Fruit fly (Drosophila melanogaster) whole organism, embryonic: ENCODE data around the gene CG6441.

Experiments
- Ada2b ChIP-seq: fragments of 200-800 bp; sonication (Bioruptor generic); IDR thresholded peaks from 2 replicates; pipeline ENCODE4 v1.3.6; 2022; ENCODE audit warnings: missing biosample characterization, missing genetic modification characterization
- Atf3 ChIP-seq: fragments of 200-800 bp; sonication (Bioruptor generic); optimal IDR thresholded peaks from 3 replicates; lab custom pipeline; 2016; ENCODE audit warnings: missing biosample characterization, missing genetic modification characterization
- BEAF-32 ChIP-seq: fragments of 200-800 bp; sonication (Bioruptor generic); optimal IDR thresholded peaks from 3 replicates; lab custom pipeline; 2017; ENCODE audit warnings: missing biosample characterization, missing genetic modification characterization, mild to moderate bottlenecking, moderate library complexity, missing genetic modification reagents
- CG11398 ChIP-seq: fragments of 200-800 bp; sonication (Bioruptor generic); optimal IDR thresholded peaks from 2 replicates; lab custom pipeline; 2016; ENCODE audit warnings: missing biosample characterization, missing genetic modification characterization
- CG11456 ChIP-seq: fragments of 200-800 bp; sonication (Bioruptor generic); IDR thresholded peaks from 3 replicates; pipeline ENCODE4 v1.3.6; 2022; ENCODE audit warnings: missing biosample characterization, missing genetic modification characterization
- CG13287 ChIP-seq: fragments of 200-800 bp; sonication (Bioruptor generic); IDR thresholded peaks from 2 replicates; pipeline ENCODE4 v1.3.6; 2022; ENCODE audit warnings: missing biosample characterization, missing genetic modification characterization; ENCODE audit not compliant: partially characterized antibody
- CG14965 ChIP-seq: fragments of 200-800 bp; sonication (Bioruptor generic); optimal IDR thresholded peaks from 2 replicates; lab custom pipeline; 2016; ENCODE audit warnings: missing biosample characterization, missing genetic modification characterization, borderline replicate concordance
- CG17612 ChIP-seq: fragments of 200-800 bp; sonication (Bioruptor generic); IDR thresholded peaks from 2 replicates; pipeline ENCODE4 v1.3.6; 2022; ENCODE audit warnings: missing biosample characterization, missing genetic modification characterization
- CG18262 ChIP-seq: fragments of 200-800 bp; optimal IDR thresholded peaks from 3 replicates; lab custom pipeline; 2019; ENCODE audit warnings: missing biosample characterization, mild to moderate bottlenecking, missing genetic modification characterization, moderate library complexity
- CG30403 ChIP-seq: fragments of 200-800 bp; sonication (Bioruptor generic); optimal IDR thresholded peaks from 3 replicates; lab custom pipeline; 2016; ENCODE audit warnings: missing biosample characterization, missing genetic modification characterization
- CG31388 ChIP-seq: fragments of 200-800 bp; sonication (Bioruptor generic); optimal IDR thresholded peaks from 2 replicates; lab custom pipeline; 2016; ENCODE audit warnings: missing biosample characterization, missing genetic modification characterization
- CG3281 ChIP-seq: fragments of 200-800 bp; sonication (Bioruptor generic); optimal IDR thresholded peaks from 3 replicates; lab custom pipeline; 2017; ENCODE audit warnings: missing biosample characterization, mild to moderate bottlenecking, missing genetic modification characterization
- CG4328 ChIP-seq: fragments of 200-800 bp; sonication (Bioruptor generic); optimal IDR thresholded peaks from 3 replicates; lab custom pipeline; 2017; ENCODE audit warnings: missing biosample characterization, missing genetic modification reagents, missing genetic modification characterization
- CG4404 ChIP-seq: fragments of 200-800 bp; sonication (Bioruptor generic); IDR thresholded peaks from 2 replicates; pipeline ENCODE4 v1.3.6; 2022; ENCODE audit warnings: missing biosample characterization, missing genetic modification characterization
- CG5245 ChIP-seq: fragments of 200-800 bp; sonication (Bioruptor generic); optimal IDR thresholded peaks from 3 replicates; lab custom pipeline; 2016; ENCODE audit warnings: missing biosample characterization, missing genetic modification characterization
- CG6272 ChIP-seq: fragments of 200-800 bp; sonication (Bioruptor generic); IDR thresholded peaks from 2 replicates; pipeline ENCODE4 v1.3.6; 2022; ENCODE audit warnings: missing biosample characterization, missing genetic modification characterization
- CG6683 ChIP-seq: fragments of 200-800 bp; sonication (Bioruptor generic); optimal IDR thresholded peaks from 2 replicates; lab custom pipeline; 2017; ENCODE audit warnings: missing biosample characterization, mild to moderate bottlenecking, missing genetic modification characterization, missing genetic modification reagents
- CG7928 ChIP-seq: fragments of 200-800 bp; sonication (Bioruptor generic); optimal IDR thresholded peaks from 2 replicates; lab custom pipeline; 2017; ENCODE audit warnings: missing biosample characterization, mild to moderate bottlenecking, missing genetic modification characterization
- CG8281 ChIP-seq: fragments of 200-800 bp; sonication (Bioruptor generic); optimal IDR thresholded peaks from 2 replicates; lab custom pipeline; 2018; ENCODE audit warnings: missing biosample characterization, mild to moderate bottlenecking, missing genetic modification characterization, moderate library complexity
- CG8359 ChIP-seq: fragments of 200-800 bp; sonication (Bioruptor generic); optimal IDR thresholded peaks from 2 replicates; lab custom pipeline; 2017; ENCODE audit warnings: missing biosample characterization, mild to moderate bottlenecking, missing genetic modification characterization, borderline replicate concordance
- CG8924 ChIP-seq: fragments of 200-800 bp; optimal IDR thresholded peaks from 3 replicates; lab custom pipeline; 2019; ENCODE audit warnings: missing biosample characterization, mild to moderate bottlenecking, missing genetic modification characterization, moderate library complexity
- Dad ChIP-seq: fragments of 200-800 bp; sonication (Bioruptor generic); optimal IDR thresholded peaks from 3 replicates; lab custom pipeline; 2016; ENCODE audit warnings: missing biosample characterization, missing genetic modification characterization
- Fer2 ChIP-seq: fragments of 200-800 bp; sonication (Bioruptor generic); optimal IDR thresholded peaks from 2 replicates; lab custom pipeline; 2018; ENCODE audit warnings: missing biosample characterization, mild to moderate bottlenecking, missing genetic modification characterization, moderate library complexity
- Fer3 ChIP-seq: fragments of 200-800 bp; sonication (Bioruptor generic); optimal IDR thresholded peaks from 2 replicates; lab custom pipeline; 2018; ENCODE audit warnings: missing biosample characterization, mild to moderate bottlenecking, missing genetic modification characterization, moderate library complexity
- H2.0 ChIP-seq: fragments of 200-800 bp; sonication (Bioruptor generic); IDR thresholded peaks from 2 replicates; pipeline ENCODE4 v1.3.6; 2022; ENCODE audit warnings: missing biosample characterization, missing genetic modification characterization
- HLHmδ ChIP-seq: fragments of 200-800 bp; sonication (Bioruptor generic); optimal IDR thresholded peaks from 2 replicates; lab custom pipeline; 2018; ENCODE audit warnings: missing biosample characterization, mild to moderate bottlenecking, missing genetic modification characterization, moderate library complexity
- Hey ChIP-seq: fragments of 200-800 bp; sonication (Bioruptor generic); optimal IDR thresholded peaks from 3 replicates; lab custom pipeline; 2018; ENCODE audit warnings: missing biosample characterization, mild to moderate bottlenecking, missing genetic modification characterization
- Hmr ChIP-seq: fragments of 200-800 bp; sonication (Bioruptor generic); optimal IDR thresholded peaks from 3 replicates; lab custom pipeline; 2017; ENCODE audit warnings: mild to moderate bottlenecking, missing biosample characterization, missing genetic modification reagents, missing genetic modification characterization
- NC2β ChIP-seq: fragments of 200-800 bp; sonication (Bioruptor generic); optimal IDR thresholded peaks from 2 replicates; lab custom pipeline; 2016; ENCODE audit warnings: missing biosample characterization, missing genetic modification characterization
- NFAT ChIP-seq: fragments of 200-800 bp; sonication (Bioruptor generic); IDR thresholded peaks from 2 replicates; pipeline ENCODE4 v1.3.6; 2022; ENCODE audit warnings: missing biosample characterization, missing genetic modification characterization
- Ptx1 ChIP-seq: fragments of 200-800 bp; sonication (Bioruptor generic); IDR thresholded peaks from 2 replicates; pipeline ENCODE4 v1.3.6; 2022; ENCODE audit warnings: missing biosample characterization, missing genetic modification characterization
- Usf ChIP-seq: fragments of 200-800 bp; sonication (Bioruptor generic); optimal IDR thresholded peaks from 2 replicates; lab custom pipeline; 2017; ENCODE audit warnings: missing genotype, missing biosample characterization, missing genetic modification characterization
- Vsx1 ChIP-seq: fragments of 200-800 bp; sonication (Bioruptor generic); optimal IDR thresholded peaks from 2 replicates; lab custom pipeline; 2017; ENCODE audit warnings: missing biosample characterization, mild to moderate bottlenecking, missing genetic modification characterization, missing genetic modification reagents
- ara ChIP-seq: fragments of 200-800 bp; sonication (Bioruptor generic); IDR thresholded peaks from 2 replicates; pipeline ENCODE4 v1.3.6; 2022; ENCODE audit warnings: missing biosample characterization, missing genetic modification characterization
- crp ChIP-seq, 2 experiments: fragments of 200-800 bp; sonication (Bioruptor generic); optimal IDR thresholded peaks; 2 replicates in 1 of 2; 3 replicates in 1 of 2; lab custom pipeline; 2017; ENCODE audit warnings: missing biosample characterization in 2 of 2, missing genetic modification characterization in 2 of 2, mild to moderate bottlenecking in 1 of 2, moderate library complexity in 1 of 2
- emc ChIP-seq: fragments of 200-800 bp; sonication (Bioruptor generic); optimal IDR thresholded peaks from 2 replicates; lab custom pipeline; 2016; ENCODE audit warnings: missing biosample characterization, missing genetic modification characterization
- esg ChIP-seq: fragments of 200-800 bp; sonication (Bioruptor generic); conservative IDR thresholded peaks from 2 replicates; pipeline ENCODE4 v1.3.6; 2022; ENCODE audit warnings: missing biosample characterization, missing genetic modification characterization
- hbn ChIP-seq: fragments of 200-800 bp; sonication (Bioruptor generic); IDR thresholded peaks from 2 replicates; pipeline ENCODE4 v1.3.6; 2022; ENCODE audit warnings: missing biosample characterization, missing genetic modification characterization; ENCODE audit not compliant: partially characterized antibody
- hkb ChIP-seq, 2 experiments: fragments of 200-800 bp in 1 of 2; fragments of >200 bp in 1 of 2; sonication (Bioruptor generic) in 1 of 2; IDR thresholded peaks in 1 of 2; optimal IDR thresholded peaks in 1 of 2; 2 replicates each; pipeline versions ENCODE4 v1.3.6 to Lab custom; 2017 to 2022; ENCODE audit warnings: missing biosample characterization in 1 of 2, missing genetic modification characterization in 1 of 2
- ind ChIP-seq: fragments of 200-800 bp; sonication (Bioruptor generic); optimal IDR thresholded peaks from 3 replicates; lab custom pipeline; 2016; ENCODE audit warnings: missing biosample characterization, missing genetic modification characterization
- nom ChIP-seq: fragments of 200-800 bp; sonication (Bioruptor generic); optimal IDR thresholded peaks from 2 replicates; lab custom pipeline; 2017; ENCODE audit warnings: missing biosample characterization, missing genetic modification characterization, mild to moderate bottlenecking, moderate library complexity, missing genetic modification reagents
- pfk ChIP-seq: fragments of 200-800 bp; sonication (Bioruptor generic); optimal IDR thresholded peaks from 2 replicates; lab custom pipeline; 2018; ENCODE audit warnings: missing biosample characterization, mild to moderate bottlenecking, missing genetic modification characterization, moderate library complexity
- pnt ChIP-seq: fragments of 200-800 bp; sonication (Bioruptor generic); optimal IDR thresholded peaks from 3 replicates; lab custom pipeline; 2016; ENCODE audit warnings: missing biosample characterization, missing genetic modification characterization
- repo ChIP-seq: fragments of 200-800 bp; sonication (Bioruptor generic); optimal IDR thresholded peaks from 2 replicates; lab custom pipeline; 2016; ENCODE audit warnings: missing biosample characterization, missing genetic modification characterization
- shn ChIP-seq: fragments of 200-800 bp; sonication (Bioruptor generic); optimal IDR thresholded peaks from 3 replicates; lab custom pipeline; 2016; ENCODE audit warnings: missing biosample characterization, missing genetic modification characterization
- sr ChIP-seq: fragments of 200-800 bp; sonication (Bioruptor generic); IDR thresholded peaks from 3 replicates; pipeline ENCODE4 v1.3.6; 2022; ENCODE audit warnings: missing biosample characterization, missing genetic modification characterization
- stwl ChIP-seq: fragments of 200-800 bp; sonication (Bioruptor generic); optimal IDR thresholded peaks from 3 replicates; lab custom pipeline; 2018; ENCODE audit warnings: missing biosample characterization, mild to moderate bottlenecking, missing genetic modification characterization, moderate library complexity
- sug ChIP-seq: fragments of 200-800 bp; optimal IDR thresholded peaks from 2 replicates; lab custom pipeline; 2019; ENCODE audit warnings: missing biosample characterization, mild to moderate bottlenecking, missing genetic modification characterization, moderate library complexity
- vfl ChIP-seq: fragments of 200-800 bp; sonication (Bioruptor generic); optimal IDR thresholded peaks from 2 replicates; lab custom pipeline; 2016; ENCODE audit warnings: missing biosample characterization, missing genetic modification characterization
- zfh1 ChIP-seq: fragments of 200-800 bp; sonication (Bioruptor generic); IDR thresholded peaks from 3 replicates; pipeline ENCODE4 v1.3.6; 2022; ENCODE audit warnings: missing biosample characterization, missing genetic modification characterization

The CG6441 gene

DNA sequence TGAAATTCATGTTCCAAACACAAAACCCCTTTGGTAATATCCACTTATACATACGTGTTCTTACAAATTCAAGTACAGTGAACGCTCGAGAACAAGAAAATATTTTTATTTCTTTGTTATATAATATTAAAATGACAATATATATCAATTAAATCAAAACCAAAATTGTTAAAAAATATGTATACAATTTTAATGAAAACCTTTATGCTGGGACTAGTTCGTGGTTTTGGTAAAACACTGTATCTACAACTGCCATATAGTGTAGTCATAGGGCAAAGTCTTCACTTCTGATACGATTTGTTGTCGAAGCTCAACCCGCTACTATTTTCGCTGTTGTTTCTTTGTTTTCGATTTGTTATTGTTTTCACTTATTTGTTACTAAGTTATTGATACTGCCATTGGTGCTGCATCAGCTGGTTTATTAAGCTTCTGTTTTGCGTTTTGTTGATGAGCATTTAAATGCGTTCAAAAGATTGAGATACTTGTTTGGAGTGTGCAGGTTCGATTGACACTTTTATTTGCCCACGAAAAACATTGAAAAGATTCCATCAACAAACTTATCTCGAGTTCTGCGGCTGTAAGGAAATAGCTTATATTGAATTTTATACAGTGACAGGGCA is 39.7 kb upstream of the CG6441 start (continued):
- TF ChIP-seq CG8924 (tag; lab: Kevin White, UChicago) (peak; percentile 61), Fer2 (tag; lab: Kevin White, UChicago) (no peak), emc (no peak), HLHmδ (GFP tag; lab: Kevin White, UChicago) (no peak), sug (tag; lab: Kevin White, UChicago) (no peak), esg (GFP tag; lab: Robert Waterston, UW) (peak; percentile 33; the same call in 1 of the 2 replicates), Dad (GFP tag; lab: Kevin White, UChicago) (no peak), Ada2b (GFP tag; lab: Robert Waterston, UW) (peak; percentile 50), repo (no peak), ara (GFP tag; lab: Robert Waterston, UW) (no peak), pnt (GFP tag; lab: Kevin White, UChicago) (no peak), crp (GFP tag; optimal IDR thresholded peaks at IDR 0.05; lab: Kevin White, UChicago) (no peak), CG14965 (GFP tag; lab: Kevin White, UChicago) (no peak), stwl (tag; lab: Kevin White, UChicago) (no peak), NFAT (GFP tag; lab: Robert Waterston, UW) (no peak), CG17612 (GFP tag; lab: Robert Waterston, UW) (no peak), CG11398 (GFP tag; lab: Kevin White, UChicago) (no peak), nom (peak; percentile 70), H2.0 (peak; percentile 35), pfk (GFP tag; lab: Kevin White, UChicago) (no peak), Atf3 (GFP tag; lab: Kevin White, UChicago) (no peak), Fer3 (tag; lab: Kevin White, UChicago) (peak; percentile 62), zfh1 (no peak), CG8281 (tag; lab: Kevin White, UChicago) (no peak), Hmr (GFP tag; lab: Kevin White, UChicago) (peak; percentile 53), NC2β (GFP tag; lab: Kevin White, UChicago) (no peak), CG4404 (GFP tag; lab: Robert Waterston, UW) (no peak), CG3281 (GFP tag; lab: Kevin White, UChicago) (peak; percentile 13), sr (GFP tag; lab: Robert Waterston, UW) (no peak), CG8359 (no peak), CG18262 (no peak), Ptx1 (peak; percentile 46; the same call in 1 of the 2 replicates), hkb (optimal IDR thresholded peaks at IDR 0.05; lab: Kevin White, UChicago) (no peak), hkb (GFP tag; IDR thresholded peaks at IDR 0.05; lab: Robert Waterston, UW) (peak; percentile 35), CG31388 (GFP tag; lab: Kevin White, UChicago) (no peak), CG4328 (GFP tag; lab: Kevin White, UChicago) (no peak), BEAF-32 (GFP tag; lab: Kevin White, UChicago) (no peak), CG30403 (GFP tag; lab: Kevin White, UChicago) (peak; percentile 27), hbn (GFP tag; lab: Robert Waterston, UW) (no peak), Usf (no peak), CG11456 (no peak), shn (GFP tag; lab: Kevin White, UChicago) (no peak), vfl (no peak), CG6272 (GFP tag; lab: Robert Waterston, UW) (no peak), Vsx1 (GFP tag; lab: Kevin White, UChicago) (no peak), CG7928 (GFP tag; lab: Kevin White, UChicago) (no peak), CG6683 (GFP tag; lab: Kevin White, UChicago) (no peak), ind (peak; percentile 6), Hey (no peak), CG5245 (GFP tag; lab: Kevin White, UChicago) (no peak), CG13287 (no peak)
